Worm (Caenorhabditis elegans): Measurements from ENCODE around the gene unc-10.

- TF ChIP-seq ref-1 (GFP tag; conservative IDR thresholded peaks at IDR 0.05) = no peak
- no peak for TF ChIP-seq flt-1 (GFP tag; IDR thresholded peaks at IDR 0.05)
- TF ChIP-seq cog-1 (tag; optimal IDR thresholded peaks at IDR 0.05) = no peak
- no peak for TF ChIP-seq tab-1 (GFP tag; IDR thresholded peaks at IDR 0.05)
- TF ChIP-seq T22C8.4 (GFP tag; IDR thresholded peaks at IDR 0.05) = no peak
- no peak for TF ChIP-seq klf-2 (GFP tag; conservative IDR thresholded peaks at IDR 0.05)
Observed at ce11 chrX:7284724-7285184, 4.6 kb upstream of the unc-10 start.
